Fruit fly (Drosophila melanogaster): ENCODE measurements around the gene RpL34a.
A peak's percentile ranks its signal among the peaks of the same experiment; 100 is the strongest.

The RpL34a gene

DNA sequence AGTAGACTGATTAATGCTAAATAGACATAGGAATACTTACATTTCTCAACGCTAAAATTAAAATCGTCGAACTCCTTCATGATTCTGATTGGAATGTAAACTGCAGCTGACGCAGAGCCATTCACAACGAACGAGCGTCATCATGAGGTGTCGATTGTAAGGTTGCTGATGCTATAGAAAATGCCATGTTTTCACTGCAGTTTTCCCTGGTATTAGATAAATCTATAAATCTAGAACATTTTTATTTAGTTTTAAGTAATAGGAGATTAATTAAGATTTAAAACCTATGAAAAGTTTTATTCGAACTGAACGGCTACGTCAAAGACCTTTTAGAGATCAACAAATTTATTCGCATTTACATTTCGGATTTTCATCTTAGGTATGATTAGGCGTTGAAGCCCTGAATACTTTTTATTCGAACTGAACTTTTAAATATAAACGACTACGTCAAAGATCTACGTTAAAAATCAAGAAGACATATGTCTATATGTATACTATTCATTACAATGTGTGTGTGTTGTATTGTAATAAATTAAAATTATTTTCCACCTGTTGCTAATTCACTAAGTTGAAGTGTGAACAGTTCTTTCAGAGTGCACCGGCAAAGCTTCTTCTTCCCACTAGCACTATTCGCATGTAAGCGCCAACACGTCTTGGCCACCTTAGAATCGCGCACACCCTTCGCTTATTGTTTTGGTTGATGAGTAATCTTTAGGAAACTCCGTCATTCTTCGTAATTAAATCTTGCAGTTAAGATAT lies 6.7 kb downstream of the RpL34a start, which contains the start of the genes Exo84 and Vps2 (continued):
- TF ChIP-seq CG8359 (GFP tag; optimal IDR thresholded peaks at IDR 0.05; ENCODE audit: borderline replicate concordance) (no peak), CG12155 (GFP tag; optimal IDR thresholded peaks at IDR 0.05) (peak; percentile 6), CG9727 (GFP tag; optimal IDR thresholded peaks at IDR 0.05) (peak; percentile 66), Side (GFP tag; optimal IDR thresholded peaks at IDR 0.05) (no peak), CG2120 (GFP tag; optimal IDR thresholded peaks at IDR 0.05) (peak; percentile 65), en (GFP tag; optimal IDR thresholded peaks at IDR 0.05) (no peak), jumu (GFP tag; optimal IDR thresholded peaks at IDR 0.05) (peak; percentile 46), inv (GFP tag; IDR thresholded peaks at IDR 0.05; ENCODE audit: partially characterized antibody) (no peak), Hmr (GFP tag; optimal IDR thresholded peaks at IDR 0.05) (no peak), fd96Cb (tag; optimal IDR thresholded peaks at IDR 0.05) (peak; percentile 9), CG10543 (GFP tag; optimal IDR thresholded peaks at IDR 0.05) (peak; percentile 63), CG2116 (GFP tag; optimal IDR thresholded peaks at IDR 0.05) (peak; percentile 13), CG7745 (tag; optimal IDR thresholded peaks at IDR 0.05) (no peak), Hr78 (GFP tag; optimal IDR thresholded peaks at IDR 0.05) (no peak), dmrt99B (tag; optimal IDR thresholded peaks at IDR 0.05) (no peak), tgo (GFP tag; IDR thresholded peaks at IDR 0.05) (peak; percentile 30; the same call in 1 of the 3 replicates), CG6175 (GFP tag; IDR thresholded peaks at IDR 0.05) (no peak), CG1529 (GFP tag; optimal IDR thresholded peaks at IDR 0.05) (no peak), chinmo (GFP tag; IDR thresholded peaks at IDR 0.05; ENCODE audit: partially characterized antibody) (peak; percentile 66; the same call in 1 of the 4 replicates), odd (GFP tag; optimal IDR thresholded peaks at IDR 0.05) (no peak), Hand (GFP tag; optimal IDR thresholded peaks at IDR 0.05) (no peak), CG14014 (GFP tag; IDR thresholded peaks at IDR 0.05) (no peak; the same call in 1 of the 2 replicates), Drgx (GFP tag; IDR thresholded peaks at IDR 0.05) (no peak), Poxn (GFP tag; IDR thresholded peaks at IDR 0.05) (no peak), CG18619 (GFP tag; optimal IDR thresholded peaks at IDR 0.05) (peak; percentile 39), CG6854 (GFP tag; optimal IDR thresholded peaks at IDR 0.05) (no peak), slou (GFP tag; optimal IDR thresholded peaks at IDR 0.05) (no peak), Bgb (GFP tag; IDR thresholded peaks at IDR 0.05; ENCODE audit: partially characterized antibody) (no peak), Nf-YC (tag; optimal IDR thresholded peaks at IDR 0.05) (peak; percentile 56), gfzf (GFP tag; optimal IDR thresholded peaks at IDR 0.05) (no peak), tna (GFP tag; IDR thresholded peaks at IDR 0.05; ENCODE audit: partially characterized antibody) (no peak), CG1792 (GFP tag; optimal IDR thresholded peaks at IDR 0.05) (no peak), B-H2 (GFP tag; optimal IDR thresholded peaks at IDR 0.05) (no peak), PHDP (tag; optimal IDR thresholded peaks at IDR 0.05) (no peak), sqz (GFP tag; optimal IDR thresholded peaks at IDR 0.05) (no peak), sna (GFP tag; IDR thresholded peaks at IDR 0.05; ENCODE audit: partially characterized antibody) (no peak), maf-S (GFP tag; optimal IDR thresholded peaks at IDR 0.05) (peak; percentile 1), CG12236 (GFP tag; optimal IDR thresholded peaks at IDR 0.05) (no peak), CG6791 (GFP tag; IDR thresholded peaks at IDR 0.05; ENCODE audit: partially characterized antibody) (no peak), twi (tag; optimal IDR thresholded peaks at IDR 0.05) (peak; percentile 43), CG5245 (GFP tag; optimal IDR thresholded peaks at IDR 0.05) (no peak), grau (tag; optimal IDR thresholded peaks at IDR 0.05) (peak; percentile 67), toy (GFP tag; IDR thresholded peaks at IDR 0.05) (no peak), Mad (GFP tag; optimal IDR thresholded peaks at IDR 0.05) (peak; percentile 29), Kr (GFP tag; optimal IDR thresholded peaks at IDR 0.05) (no peak), CG8765 (GFP tag; IDR thresholded peaks at IDR 0.05) (no peak), Lpt (GFP tag; optimal IDR thresholded peaks at IDR 0.05) (no peak), CG11093 (GFP tag; IDR thresholded peaks at IDR 0.05) (no peak), Aef1 (GFP tag; IDR thresholded peaks at IDR 0.05) (peak; percentile 38; the same call in 2 of the 3 replicates)
